Fruit fly (Drosophila melanogaster) whole organism, pupa: Measurements from ENCODE around the gene ND-B16.6.

Source experiments
- CG10348 ChIP-seq: fragments of 200-800 bp; sonication (Bioruptor generic); IDR thresholded peaks from 2 replicates; pipeline ENCODE4 v1.3.6; 2022; ENCODE audit warnings: missing biosample characterization, missing genetic modification characterization
- CG13204 ChIP-seq: fragments of 200-800 bp; sonication (Bioruptor generic); optimal IDR thresholded peaks from 2 replicates; lab custom pipeline; 2018; ENCODE audit warnings: missing biosample characterization, mild to moderate bottlenecking, missing genetic modification characterization, moderate library complexity
- CG14655 ChIP-seq: fragments of 200-800 bp; sonication (Bioruptor generic); optimal IDR thresholded peaks from 3 replicates; lab custom pipeline; 2017; ENCODE audit warnings: mild to moderate bottlenecking, missing biosample characterization, missing genetic modification reagents, missing genetic modification characterization
- CG32121 ChIP-seq: fragments of 200-800 bp; sonication (Bioruptor generic); IDR thresholded peaks from 2 replicates; pipeline ENCODE4 v1.3.6; 2022; ENCODE audit warnings: missing biosample characterization, missing genetic modification characterization
- CG34367 ChIP-seq: fragments of 200-800 bp; sonication (Bioruptor generic); optimal IDR thresholded peaks from 2 replicates; lab custom pipeline; 2018; ENCODE audit warnings: missing biosample characterization, mild to moderate bottlenecking, missing genetic modification characterization
- CG4496 ChIP-seq: fragments of 200-800 bp; sonication (Bioruptor generic); IDR thresholded peaks from 3 replicates; pipeline ENCODE4 v1.3.6; 2022; ENCODE audit warnings: missing biosample characterization, missing genetic modification characterization
- CG8159 ChIP-seq: fragments of 200-800 bp; sonication (Bioruptor generic); optimal IDR thresholded peaks from 3 replicates; lab custom pipeline; 2018; ENCODE audit warnings: missing biosample characterization, mild to moderate bottlenecking, missing genetic modification characterization, moderate library complexity
- CG8301 ChIP-seq: fragments of 200-800 bp; sonication (Bioruptor generic); optimal IDR thresholded peaks from 2 replicates; lab custom pipeline; 2018; ENCODE audit warnings: missing biosample characterization, mild to moderate bottlenecking, missing genetic modification characterization
- CG9948 ChIP-seq: fragments of 200-800 bp; sonication (Bioruptor generic); optimal IDR thresholded peaks from 2 replicates; lab custom pipeline; 2018; ENCODE audit warnings: missing biosample characterization, mild to moderate bottlenecking, missing genetic modification characterization, moderate library complexity
- D1 ChIP-seq: fragments of 200-800 bp; sonication (Bioruptor generic); optimal IDR thresholded peaks from 2 replicates; lab custom pipeline; 2018; ENCODE audit warnings: missing biosample characterization, mild to moderate bottlenecking, missing genetic modification characterization, moderate library complexity
- Pif1A ChIP-seq: fragments of 200-800 bp; sonication (Bioruptor generic); optimal IDR thresholded peaks from 3 replicates; lab custom pipeline; 2016; ENCODE audit warnings: missing biosample characterization, missing genetic modification characterization

DNA sequence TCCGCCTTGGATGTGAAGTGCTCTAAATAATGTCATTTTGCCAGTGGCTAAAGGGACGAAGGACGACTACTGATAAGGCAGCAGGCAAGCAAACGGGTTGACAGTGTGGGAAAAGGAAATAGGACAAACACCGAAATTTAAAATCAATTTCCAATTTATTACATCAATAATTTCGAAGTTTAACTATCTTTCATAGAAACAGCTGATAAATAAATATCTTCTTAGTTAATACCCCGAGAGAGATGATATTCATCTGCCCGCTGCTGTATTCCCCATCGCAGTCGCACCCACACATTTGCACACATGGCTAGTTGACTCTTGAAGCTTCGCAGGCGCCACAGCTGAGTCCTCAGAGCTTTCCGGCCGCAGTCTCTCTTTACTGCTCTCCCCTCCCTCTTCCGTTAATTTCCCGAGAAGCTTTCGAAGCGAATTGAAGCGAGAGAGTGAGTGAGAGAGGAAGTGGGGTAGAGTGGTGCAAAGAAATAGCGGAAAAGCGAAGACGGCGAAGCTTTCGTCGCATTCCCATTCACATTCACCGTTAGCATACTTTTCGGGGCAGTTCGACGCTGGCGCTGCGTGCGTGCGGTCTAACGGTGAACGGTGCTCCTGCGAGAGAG lies 33.2 kb downstream of the ND-B16.6 start:
- no peak for TF ChIP-seq D1 (tag; lab: Kevin White, UChicago)
- TF ChIP-seq CG8159 (tag; lab: Kevin White, UChicago): peak; percentile 62
- no peak for TF ChIP-seq CG10348 (GFP tag; lab: Robert Waterston, UW)
- TF ChIP-seq Pif1A (GFP tag; lab: Kevin White, UChicago): peak; percentile 12
- TF ChIP-seq CG4496 (GFP tag; lab: Robert Waterston, UW): peak; percentile 66
- peak; percentile 35; the same call in 1 of the 2 replicates for TF ChIP-seq CG32121 (GFP tag; lab: Robert Waterston, UW)
- peak; percentile 41 for TF ChIP-seq CG34367 (tag; lab: Kevin White, UChicago)
- TF ChIP-seq CG9948 (tag; lab: Kevin White, UChicago): peak; percentile 36
- TF ChIP-seq CG14655: peak; percentile 37
- no peak for TF ChIP-seq CG13204 (GFP tag; lab: Kevin White, UChicago)
- TF ChIP-seq CG8301 (tag; lab: Kevin White, UChicago): peak; percentile 35
